Fruit fly (Drosophila melanogaster) whole organism, pupa: ENCODE data around the gene Gs1l.

Experiments
- CG10348 ChIP-seq: fragments of 200-800 bp; sonication (Bioruptor generic); IDR thresholded peaks from 2 replicates; pipeline ENCODE4 v1.3.6; 2022; ENCODE audit warnings: missing biosample characterization, missing genetic modification characterization
- CG12605 ChIP-seq: fragments of 200-800 bp; sonication (Bioruptor generic); IDR thresholded peaks from 2 replicates; pipeline ENCODE4 v1.3.6; 2022; ENCODE audit warnings: missing biosample characterization, missing genetic modification characterization
- CG13204 ChIP-seq: fragments of 200-800 bp; sonication (Bioruptor generic); optimal IDR thresholded peaks from 2 replicates; lab custom pipeline; 2018; ENCODE audit warnings: missing biosample characterization, mild to moderate bottlenecking, missing genetic modification characterization, moderate library complexity
- CG14655 ChIP-seq: fragments of 200-800 bp; sonication (Bioruptor generic); optimal IDR thresholded peaks from 3 replicates; lab custom pipeline; 2017; ENCODE audit warnings: mild to moderate bottlenecking, missing biosample characterization, missing genetic modification reagents, missing genetic modification characterization
- CG15710 ChIP-seq: fragments of 200-800 bp; sonication (Bioruptor generic); optimal IDR thresholded peaks from 2 replicates; lab custom pipeline; 2018; ENCODE audit warnings: missing biosample characterization, mild to moderate bottlenecking, missing genetic modification characterization, moderate library complexity
- CG17806 ChIP-seq: fragments of 200-800 bp; sonication (Bioruptor generic); optimal IDR thresholded peaks from 2 replicates; lab custom pipeline; 2018; ENCODE audit warnings: missing biosample characterization, mild to moderate bottlenecking, missing genetic modification characterization, moderate library complexity
- CG32121 ChIP-seq: fragments of 200-800 bp; sonication (Bioruptor generic); IDR thresholded peaks from 2 replicates; pipeline ENCODE4 v1.3.6; 2022; ENCODE audit warnings: missing biosample characterization, missing genetic modification characterization
- CG34367 ChIP-seq: fragments of 200-800 bp; sonication (Bioruptor generic); optimal IDR thresholded peaks from 2 replicates; lab custom pipeline; 2018; ENCODE audit warnings: missing biosample characterization, mild to moderate bottlenecking, missing genetic modification characterization
- CG4496 ChIP-seq: fragments of 200-800 bp; sonication (Bioruptor generic); IDR thresholded peaks from 3 replicates; pipeline ENCODE4 v1.3.6; 2022; ENCODE audit warnings: missing biosample characterization, missing genetic modification characterization
- CG8159 ChIP-seq: fragments of 200-800 bp; sonication (Bioruptor generic); optimal IDR thresholded peaks from 3 replicates; lab custom pipeline; 2018; ENCODE audit warnings: missing biosample characterization, mild to moderate bottlenecking, missing genetic modification characterization, moderate library complexity
- CG8301 ChIP-seq: fragments of 200-800 bp; sonication (Bioruptor generic); optimal IDR thresholded peaks from 2 replicates; lab custom pipeline; 2018; ENCODE audit warnings: missing biosample characterization, mild to moderate bottlenecking, missing genetic modification characterization
- CG9948 ChIP-seq: fragments of 200-800 bp; sonication (Bioruptor generic); optimal IDR thresholded peaks from 2 replicates; lab custom pipeline; 2018; ENCODE audit warnings: missing biosample characterization, mild to moderate bottlenecking, missing genetic modification characterization, moderate library complexity
- D1 ChIP-seq: fragments of 200-800 bp; sonication (Bioruptor generic); optimal IDR thresholded peaks from 2 replicates; lab custom pipeline; 2018; ENCODE audit warnings: missing biosample characterization, mild to moderate bottlenecking, missing genetic modification characterization, moderate library complexity
- EcR ChIP-seq: fragments of 200-800 bp; sonication (Bioruptor generic); optimal IDR thresholded peaks from 3 replicates; lab custom pipeline; 2019; ENCODE audit warnings: missing biosample characterization, missing genetic modification characterization, mild to moderate bottlenecking, moderate library complexity, missing genetic modification reagents
- Ets98B ChIP-seq: fragments of 200-800 bp; sonication (Bioruptor generic); IDR thresholded peaks from 2 replicates; pipeline ENCODE4 v1.3.6; 2022; ENCODE audit warnings: missing biosample characterization, missing genetic modification characterization
- Pif1A ChIP-seq: fragments of 200-800 bp; sonication (Bioruptor generic); optimal IDR thresholded peaks from 3 replicates; lab custom pipeline; 2016; ENCODE audit warnings: missing biosample characterization, missing genetic modification characterization
- Pif1B ChIP-seq: fragments of 200-800 bp; sonication (Bioruptor generic); optimal IDR thresholded peaks from 3 replicates; lab custom pipeline; 2016; ENCODE audit warnings: missing biosample characterization, missing genetic modification characterization
- Snoo ChIP-seq: fragments of 200-800 bp; sonication (Bioruptor generic); optimal IDR thresholded peaks from 3 replicates; lab custom pipeline; 2017; ENCODE audit warnings: missing biosample characterization, mild to moderate bottlenecking, missing genetic modification characterization, inconsistent platforms
- fd96Ca ChIP-seq: fragments of 200-800 bp; sonication (Bioruptor generic); IDR thresholded peaks from 3 replicates; pipeline ENCODE4 v1.3.6; 2022; ENCODE audit warnings: missing biosample characterization, missing genetic modification characterization
- gl ChIP-seq: fragments of 200-800 bp; sonication (Bioruptor generic); optimal IDR thresholded peaks from 2 replicates; lab custom pipeline; 2018; ENCODE audit warnings: missing biosample characterization, mild to moderate bottlenecking, missing genetic modification characterization
- rn ChIP-seq: fragments of 200-800 bp; sonication (Bioruptor generic); IDR thresholded peaks from 2 replicates; pipeline ENCODE4 v1.3.6; 2022; ENCODE audit warnings: missing biosample characterization, missing genetic modification characterization

The Gs1l gene

dm6 chr2L:4459543-4459942, 2.9 kb upstream of the Gs1l start, which contains the start of the genes mRpL27 and CG15435:
TSS of gene mRpL27 (minus strand) at chr2L:4459638.
TSS of gene CG15435 (plus strand) at chr2L:4459729.
- no peak for TF ChIP-seq Pif1A
- peak; percentile 8 for TF ChIP-seq CG15710 (tag; lab: Kevin White, UChicago)
- peak; percentile 22 for TF ChIP-seq EcR
- TF ChIP-seq CG8159 (tag; lab: Kevin White, UChicago): no peak

DNA sequence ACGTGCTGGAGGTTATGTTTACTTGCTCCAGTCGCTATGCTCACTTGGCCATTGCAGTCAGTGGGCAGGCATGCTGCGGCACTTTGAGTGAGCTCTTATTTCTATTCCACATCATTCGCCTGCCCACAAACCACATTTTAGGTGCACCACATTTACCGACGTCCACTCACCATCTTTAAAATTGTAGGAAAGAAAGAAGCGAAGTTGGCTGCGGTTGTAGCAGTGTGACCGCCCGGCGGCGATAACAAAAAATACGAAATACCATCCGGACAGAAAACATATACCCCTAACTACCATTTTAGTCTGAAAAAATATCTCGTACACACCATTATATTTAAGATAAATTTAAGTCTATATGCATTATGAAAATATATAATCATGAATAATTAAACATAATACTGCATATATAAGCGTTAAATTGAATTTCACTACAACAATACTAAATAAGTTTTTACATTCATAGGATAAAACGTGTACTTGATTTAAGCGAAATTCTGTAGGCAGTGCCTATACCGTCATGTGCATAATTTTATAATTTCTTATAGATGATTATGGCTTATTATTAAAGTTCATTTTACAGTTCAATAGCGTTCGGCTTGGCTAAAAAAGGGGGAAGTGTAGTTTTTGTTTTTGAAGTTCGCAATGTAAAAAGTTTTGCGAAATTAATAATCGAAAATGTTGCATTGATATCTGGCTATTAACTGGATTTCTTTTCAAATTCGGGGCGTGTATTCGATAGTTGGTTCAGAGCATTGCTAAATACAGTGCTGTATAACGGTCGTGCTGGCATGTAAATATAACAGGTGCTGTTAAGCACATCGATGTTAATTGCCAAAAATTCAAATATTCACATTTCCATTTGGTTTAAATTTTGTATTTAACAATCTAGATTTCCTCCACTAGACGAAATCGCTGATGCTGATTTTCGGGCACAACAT, 1.8 kb upstream of the Gs1l start, which contains the start of gene RpL27A:
Gene RpL27A, minus strand, starts transcription at position 246 of the 938 bp plus-strand sequence.
- peak; percentile 84 for TF ChIP-seq CG4496
- no peak for TF ChIP-seq Pif1B (GFP tag; lab: Kevin White, UChicago)
- TF ChIP-seq CG8301 (tag; lab: Kevin White, UChicago): peak; percentile 5
- TF ChIP-seq CG9948: peak; percentile 41
- no peak for TF ChIP-seq EcR
- TF ChIP-seq Snoo (tag; lab: Kevin White, UChicago): peak; percentile 81
- peak; percentile 65 for TF ChIP-seq CG34367 (tag; lab: Kevin White, UChicago)
- TF ChIP-seq CG10348 (GFP tag; lab: Robert Waterston, UW): no peak
- TF ChIP-seq gl (tag; lab: Kevin White, UChicago): no peak
- peak; percentile 32 for TF ChIP-seq Ets98B (GFP tag; lab: Robert Waterston, UW)
- peak; percentile 44 for TF ChIP-seq CG8159 (tag; lab: Kevin White, UChicago)
- no peak for TF ChIP-seq CG17806
- TF ChIP-seq CG32121 (GFP tag; lab: Robert Waterston, UW): peak; percentile 47; the same call in 1 of the 2 replicates
- TF ChIP-seq CG14655 (GFP tag; lab: Kevin White, UChicago): no peak
- TF ChIP-seq fd96Ca (GFP tag; lab: Robert Waterston, UW): peak; percentile 14; the same call in 1 of the 3 replicates
- TF ChIP-seq rn (GFP tag; lab: Robert Waterston, UW): no peak
- TF ChIP-seq Pif1A: no peak
- TF ChIP-seq CG13204 (GFP tag; lab: Kevin White, UChicago): no peak
- TF ChIP-seq CG12605 (GFP tag; lab: Robert Waterston, UW): peak; percentile 67
- TF ChIP-seq D1 (tag; lab: Kevin White, UChicago): no peak
- TF ChIP-seq CG15710 (tag; lab: Kevin White, UChicago): peak; percentile 50

DNA sequence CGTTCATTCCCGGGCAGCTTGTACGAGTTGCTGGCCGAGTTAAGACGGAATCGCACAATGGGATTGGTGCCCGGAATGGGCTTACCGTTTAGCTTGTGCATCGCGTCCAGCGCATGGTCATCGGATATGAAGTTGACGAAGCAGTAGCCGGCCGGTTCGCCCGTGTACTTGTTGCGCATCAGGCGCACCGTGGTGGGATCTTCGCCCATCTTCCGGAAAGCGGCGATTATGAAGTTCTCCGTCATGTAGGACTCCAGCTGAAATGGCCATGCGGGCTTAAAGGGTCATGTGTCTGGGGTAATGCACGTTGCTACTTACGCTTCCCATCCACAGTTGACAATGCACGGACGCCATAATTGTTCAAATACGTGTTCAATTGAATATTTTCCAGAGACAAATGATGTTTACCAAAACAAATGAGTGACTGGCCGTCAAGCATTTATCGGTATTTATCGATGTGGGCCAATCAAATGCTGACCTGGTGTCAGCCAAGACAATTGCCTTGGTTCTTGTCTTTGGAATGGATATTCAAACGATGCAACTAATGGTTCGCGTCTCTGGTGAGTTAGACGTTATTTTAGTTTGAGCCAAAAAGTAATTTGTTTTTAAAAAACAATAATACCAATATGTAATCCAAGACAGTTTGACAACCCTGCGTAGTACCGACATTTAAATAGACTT, 2.5 kb downstream of the Gs1l start, which contains the start of the genes Secp43 and ND-B8:
Gene Secp43, minus strand, starts transcription at position 445 of the 681 bp plus-strand sequence.
Gene ND-B8, plus strand, starts transcription at position 618 of the 681 bp plus-strand sequence.
- TF ChIP-seq gl (tag; lab: Kevin White, UChicago) (no peak), CG12605 (GFP tag; lab: Robert Waterston, UW) (no peak), CG8159 (tag; lab: Kevin White, UChicago) (no peak), CG34367 (tag; lab: Kevin White, UChicago) (no peak), CG15710 (tag; lab: Kevin White, UChicago) (no peak), CG4496 (no peak), Pif1B (GFP tag; lab: Kevin White, UChicago) (no peak), Pif1A (no peak), CG9948 (no peak), CG32121 (GFP tag; lab: Robert Waterston, UW) (no peak), D1 (tag; lab: Kevin White, UChicago) (no peak), rn (GFP tag; lab: Robert Waterston, UW) (no peak), CG8301 (tag; lab: Kevin White, UChicago) (no peak), Ets98B (GFP tag; lab: Robert Waterston, UW) (no peak), fd96Ca (GFP tag; lab: Robert Waterston, UW) (no peak), CG10348 (GFP tag; lab: Robert Waterston, UW) (no peak), CG13204 (GFP tag; lab: Kevin White, UChicago) (no peak), CG17806 (no peak), CG14655 (GFP tag; lab: Kevin White, UChicago) (no peak)

dm6 chr2L:4452798-4453197, 3.8 kb downstream of the Gs1l start, which contains the start of gene CG15439:
TSS of gene CG15439 (minus strand) at chr2L:4453038.
- TF ChIP-seq CG14655 (GFP tag; lab: Kevin White, UChicago) (no peak), Ets98B (GFP tag; lab: Robert Waterston, UW) (no peak), CG12605 (GFP tag; lab: Robert Waterston, UW) (no peak), Snoo (tag; lab: Kevin White, UChicago) (no peak), Pif1B (GFP tag; lab: Kevin White, UChicago) (no peak), CG4496 (no peak), CG15710 (tag; lab: Kevin White, UChicago) (no peak), D1 (tag; lab: Kevin White, UChicago) (no peak), CG17806 (no peak)

DNA sequence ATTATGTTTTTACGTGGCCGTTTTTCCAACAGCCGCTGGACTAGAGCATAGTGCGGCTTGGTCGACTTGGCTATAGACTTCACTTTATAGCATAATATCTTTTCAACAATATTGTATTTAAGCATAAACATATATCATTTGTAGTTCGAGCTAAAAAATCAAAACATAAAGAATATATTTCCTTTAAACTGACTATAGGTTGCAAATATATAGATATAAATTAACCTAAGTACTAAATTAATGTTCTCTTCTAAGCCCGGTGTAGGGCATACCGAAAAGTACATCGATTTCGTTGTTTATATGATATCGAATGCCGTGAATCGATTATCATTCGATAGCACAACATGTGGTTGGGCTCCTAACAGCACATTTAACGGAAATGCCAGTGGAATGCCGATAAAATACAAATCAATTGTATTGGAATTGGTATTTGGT, 8.0 kb downstream of the Gs1l start, which contains the start of gene MFS18:
Gene MFS18, minus strand, starts transcription at position 54 of the 435 bp plus-strand sequence.
- TF ChIP-seq CG34367 (tag; lab: Kevin White, UChicago) (peak; percentile 88), CG12605 (GFP tag; lab: Robert Waterston, UW) (peak; percentile 98), CG4496 (peak; percentile 99), CG13204 (GFP tag; lab: Kevin White, UChicago) (no peak), rn (GFP tag; lab: Robert Waterston, UW) (peak; percentile 98), gl (tag; lab: Kevin White, UChicago) (peak; percentile 96), CG15710 (tag; lab: Kevin White, UChicago) (peak; percentile 90), Snoo (tag; lab: Kevin White, UChicago) (peak; percentile 97), CG8159 (tag; lab: Kevin White, UChicago) (peak; percentile 99), CG10348 (GFP tag; lab: Robert Waterston, UW) (peak; percentile 81), CG9948 (peak; percentile 98), CG8301 (tag; lab: Kevin White, UChicago) (peak; percentile 99), D1 (tag; lab: Kevin White, UChicago) (peak; percentile 99), fd96Ca (GFP tag; lab: Robert Waterston, UW) (peak; percentile 97), CG14655 (GFP tag; lab: Kevin White, UChicago) (peak; percentile 99), Pif1B (GFP tag; lab: Kevin White, UChicago) (peak; percentile 96), Ets98B (GFP tag; lab: Robert Waterston, UW) (peak; percentile 99), CG17806 (peak; percentile 100), EcR (peak; percentile 30), CG32121 (GFP tag; lab: Robert Waterston, UW) (peak; percentile 99), Pif1A (no peak)
